Worm (Caenorhabditis elegans) whole organism, young adult: ENCODE results near the gene Y71H2AM.14.
A peak's percentile ranks its signal among the peaks of the same experiment; 100 is the strongest.

Experiments used
- B0336.3 ChIP-seq: fragments of 200-800 bp; sonication (Bioruptor generic); IDR thresholded peaks from 2 replicates; pipeline ENCODE4 v1.3.6; 2022; ENCODE audit warnings: missing genetic modification characterization, missing compliant biosample characterization
- F23B12.7 ChIP-seq: sonication (generic microtip); optimal IDR thresholded peaks from 2 replicates; lab custom pipeline; 2017; ENCODE audit warnings: missing genetic modification characterization, mild to moderate bottlenecking, missing compliant biosample characterization, antibody characterized with exemption, moderate library complexity; ENCODE audit not compliant: insufficient read depth
- F33H1.4 ChIP-seq: fragments of 200-800 bp; sonication (Bioruptor generic); IDR thresholded peaks from 2 replicates; pipeline ENCODE4 v1.3.6; 2022; ENCODE audit warnings: missing genetic modification reagents, missing genetic modification characterization, missing compliant biosample characterization
- F52B5.7 ChIP-seq: sonication (generic microtip); optimal IDR thresholded peaks from 2 replicates; lab custom pipeline; 2016; ENCODE audit warnings: mild to moderate bottlenecking, missing genetic modification characterization, missing compliant biosample characterization
- F57C9.4 ChIP-seq: sonication (generic microtip); optimal IDR thresholded peaks from 2 replicates; lab custom pipeline; 2017; ENCODE audit warnings: mild to moderate bottlenecking, missing genetic modification characterization, missing compliant biosample characterization
- K11D2.4 ChIP-seq: fragments of 200-800 bp; sonication (Bioruptor generic); IDR thresholded peaks from 2 replicates; pipeline ENCODE4 v1.3.6; 2022; ENCODE audit warnings: missing genetic modification reagents, missing genetic modification characterization, missing compliant biosample characterization
- K12H6.12 ChIP-seq: fragments of 200-800 bp; sonication (Bioruptor generic); optimal IDR thresholded peaks from 2 replicates; lab custom pipeline; 2018; ENCODE audit warnings: mild to moderate bottlenecking, missing genetic modification characterization, missing compliant biosample characterization
- T26A5.8 ChIP-seq: sonication (generic microtip); optimal IDR thresholded peaks from 2 replicates; lab custom pipeline; 2016; ENCODE audit warnings: missing genetic modification characterization, missing compliant biosample characterization
- Y53G8AR.9 ChIP-seq: fragments of 200-800 bp; sonication (Bioruptor generic); conservative IDR thresholded peaks from 2 replicates; pipeline ENCODE4 v1.3.6; 2022; ENCODE audit warnings: missing genetic modification reagents, missing genetic modification characterization, missing compliant biosample characterization
- ama-1 ChIP-seq, 3 experiments: fragments of 150-350 bp in 1 of 3; sonication (generic microtip) in 2 of 3; optimal IDR thresholded peaks; 2 replicates each; lab custom pipeline; 2014 to 2018; ENCODE audit warnings: missing biosample characterization in 2 of 3, missing genetic modification characterization in 2 of 3, missing genetic modification reagents in 2 of 3
- attf-5 ChIP-seq: fragments of 200-800 bp; sonication (Bioruptor generic); optimal IDR thresholded peaks from 2 replicates; lab custom pipeline; 2018; ENCODE audit warnings: mild to moderate bottlenecking, missing genetic modification characterization, missing compliant biosample characterization
- cebp-1 ChIP-seq, 2 experiments: fragments of 200-800 bp in 1 of 2; sonication (Bioruptor generic) in 1 of 2; sonication (generic microtip) in 1 of 2; IDR thresholded peaks in 1 of 2; optimal IDR thresholded peaks in 1 of 2; 2 replicates each; pipeline versions ENCODE4 v1.3.6 to Lab custom; 2017 to 2022; ENCODE audit warnings: missing compliant biosample characterization in 2 of 2, missing genetic modification characterization in 2 of 2, mild to moderate bottlenecking in 1 of 2, missing genetic modification reagents in 1 of 2, moderate library complexity in 1 of 2
- cebp-2 ChIP-seq: fragments of 200-800 bp; sonication (Bioruptor generic); IDR thresholded peaks from 2 replicates; pipeline ENCODE4 v1.3.6; 2022; ENCODE audit warnings: missing genetic modification characterization, missing compliant biosample characterization
- ceh-100 ChIP-seq: fragments of 200-800 bp; sonication (Bioruptor generic); IDR thresholded peaks from 2 replicates; pipeline ENCODE4 v1.3.6; 2022; ENCODE audit warnings: missing genetic modification reagents, missing genetic modification characterization, missing compliant biosample characterization
- ceh-40 ChIP-seq: fragments of 200-800 bp; sonication (Bioruptor generic); IDR thresholded peaks from 2 replicates; pipeline ENCODE4 v1.3.6; 2022; ENCODE audit warnings: missing genetic modification characterization, missing compliant biosample characterization
- egl-44 ChIP-seq: fragments of 200-800 bp; sonication (Bioruptor generic); IDR thresholded peaks from 2 replicates; pipeline ENCODE4 v1.3.6; 2022; ENCODE audit warnings: missing genetic modification reagents, missing genetic modification characterization, missing compliant biosample characterization
- egrh-3 ChIP-seq: fragments of 200-800 bp; sonication (Bioruptor generic); IDR thresholded peaks from 2 replicates; pipeline ENCODE4 v1.3.6; 2022; ENCODE audit warnings: missing genetic modification reagents, missing genetic modification characterization, missing compliant biosample characterization
- ekl-4 ChIP-seq: fragments of 200-800 bp; sonication (Bioruptor generic); IDR thresholded peaks from 2 replicates; pipeline ENCODE4 v1.3.6; 2022; ENCODE audit warnings: missing genetic modification reagents, missing genetic modification characterization, missing compliant biosample characterization
- him-1 ChIP-seq: sonication (generic microtip); optimal IDR thresholded peaks from 2 replicates; lab custom pipeline; 2016; ENCODE audit warnings: missing genotype, missing genetic modification reagents, missing genetic modification characterization, missing compliant biosample characterization
- hlh-12 ChIP-seq: sonication (generic microtip); optimal IDR thresholded peaks from 2 replicates; lab custom pipeline; 2016; ENCODE audit warnings: missing genetic modification characterization, missing compliant biosample characterization
- hmg-1.2 ChIP-seq: fragments of 200-800 bp; sonication (Bioruptor generic); IDR thresholded peaks from 2 replicates; pipeline ENCODE4 v1.3.6; 2022; ENCODE audit warnings: missing genetic modification reagents, missing genetic modification characterization, missing compliant biosample characterization
- let-607 ChIP-seq, 2 experiments: fragments of 200-800 bp in 1 of 2; sonication (Bioruptor generic) in 1 of 2; sonication (generic microtip) in 1 of 2; optimal IDR thresholded peaks; 2 replicates each; lab custom pipeline; 2016 to 2018; ENCODE audit warnings: mild to moderate bottlenecking in 2 of 2, missing compliant biosample characterization in 2 of 2, missing genetic modification characterization in 2 of 2, moderate library complexity in 2 of 2, missing genotype in 1 of 2
- lin-35 ChIP-seq, 3 experiments: fragments of 150-350 bp in 2 of 3; sonication (generic microtip) in 1 of 3; optimal IDR thresholded peaks; 2 replicates each; lab custom pipeline; 2014 to 2018; ENCODE audit warnings: missing biosample characterization in 3 of 3, missing genetic modification characterization in 3 of 3, missing genetic modification reagents in 3 of 3
- lin-54 ChIP-seq: fragments of 200-800 bp; sonication (Bioruptor generic); optimal IDR thresholded peaks from 2 replicates; lab custom pipeline; 2018; ENCODE audit warnings: mild to moderate bottlenecking, missing genetic modification characterization, missing compliant biosample characterization
- lsl-1 ChIP-seq: fragments of 200-800 bp; sonication (Bioruptor generic); optimal IDR thresholded peaks from 2 replicates; lab custom pipeline; 2018; ENCODE audit warnings: mild to moderate bottlenecking, missing genetic modification characterization, moderate library complexity, missing compliant biosample characterization
- madf-6 ChIP-seq: fragments of 200-800 bp; sonication (Bioruptor generic); IDR thresholded peaks from 2 replicates; pipeline ENCODE4 v1.3.6; 2022; ENCODE audit warnings: missing genetic modification reagents, missing genetic modification characterization, missing compliant biosample characterization
- mcd-1 ChIP-seq: fragments of 200-800 bp; sonication (Bioruptor generic); IDR thresholded peaks from 2 replicates; pipeline ENCODE4 v1.3.6; 2022; ENCODE audit warnings: missing genetic modification reagents, missing genetic modification characterization, missing compliant biosample characterization
- nhr-27 ChIP-seq: fragments of 200-800 bp; sonication (Bioruptor generic); optimal IDR thresholded peaks from 2 replicates; lab custom pipeline; 2018; ENCODE audit warnings: mild to moderate bottlenecking, missing genetic modification characterization, moderate library complexity, missing compliant biosample characterization
- nhr-90 ChIP-seq: sonication (generic microtip); optimal IDR thresholded peaks from 2 replicates; lab custom pipeline; 2016; ENCODE audit warnings: missing genotype, mild to moderate bottlenecking, missing genetic modification characterization, missing compliant biosample characterization
- snpc-1.1 ChIP-seq: sonication (generic microtip); optimal IDR thresholded peaks from 2 replicates; lab custom pipeline; 2017; ENCODE audit warnings: missing genetic modification characterization, mild to moderate bottlenecking, missing compliant biosample characterization, antibody characterized with exemption, moderate library complexity, missing genotype, missing genetic modification reagents; ENCODE audit not compliant: insufficient read depth
- snpc-3.4 ChIP-seq: sonication (generic microtip); optimal IDR thresholded peaks from 2 replicates; lab custom pipeline; 2017; ENCODE audit warnings: missing genetic modification characterization, mild to moderate bottlenecking, missing compliant biosample characterization, antibody characterized with exemption, moderate library complexity, missing genotype, missing genetic modification reagents
- somi-1 ChIP-seq: fragments of 200-800 bp; sonication (Bioruptor generic); optimal IDR thresholded peaks from 2 replicates; lab custom pipeline; 2018; ENCODE audit warnings: mild to moderate bottlenecking, missing genetic modification characterization, missing compliant biosample characterization
- unc-130 ChIP-seq: sonication (generic microtip); optimal IDR thresholded peaks from 2 replicates; lab custom pipeline; 2016; ENCODE audit warnings: missing genetic modification reagents, missing genetic modification characterization, missing compliant biosample characterization
- zfh-2 ChIP-seq: fragments of 200-800 bp; sonication (Bioruptor generic); conservative IDR thresholded peaks from 2 replicates; pipeline ENCODE4 v1.3.6; 2022; ENCODE audit warnings: missing genetic modification reagents, missing genetic modification characterization, missing compliant biosample characterization
- zim-3 ChIP-seq: sonication (generic microtip); optimal IDR thresholded peaks from 2 replicates; lab custom pipeline; 2017; ENCODE audit warnings: mild to moderate bottlenecking, missing genetic modification characterization, moderate library complexity, missing compliant biosample characterization
- ztf-18 ChIP-seq: sonication (generic microtip); optimal IDR thresholded peaks from 2 replicates; lab custom pipeline; 2016; ENCODE audit warnings: missing genotype, mild to moderate bottlenecking, missing genetic modification characterization, missing compliant biosample characterization
- ztf-6 ChIP-seq: fragments of 200-800 bp; sonication (Bioruptor generic); IDR thresholded peaks from 2 replicates; pipeline ENCODE4 v1.3.6; 2022; ENCODE audit warnings: missing genetic modification reagents, missing genetic modification characterization, missing compliant biosample characterization

The Y71H2AM.14 gene

ce11 chrIII:2780793-2781192, 34.3 kb upstream of the Y71H2AM.14 start, which contains the start of gene Y71H2AM.6:
TSS of gene Y71H2AM.6 (plus strand) at chrIII:2781056.
- TF ChIP-seq lin-35 (GFP tag; optimal IDR thresholded peaks at IDR 0.05; lab: Kevin White, UChicago) = peak in 1 of 3 experiments; percentile 3
- TF ChIP-seq hlh-12 = no peak
- TF ChIP-seq ama-1 (optimal IDR thresholded peaks at IDR 0.05; lab: Kevin White, UChicago) = no peak
- TF ChIP-seq ama-1 (GFP tag; optimal IDR thresholded peaks at IDR 0.05; lab: Kevin White, UChicago) = no peak
- TF ChIP-seq snpc-1.1 (tag; lab: Kevin White, UChicago) = peak; percentile 6
- TF ChIP-seq lsl-1 (GFP tag; lab: Kevin White, UChicago) = peak; percentile 84
- TF ChIP-seq attf-5 (GFP tag; lab: Kevin White, UChicago) = peak; percentile 31
- TF ChIP-seq mcd-1 = peak; percentile 38; the same call in 1 of the 2 replicates
- TF ChIP-seq lin-54 (GFP tag; lab: Kevin White, UChicago) = peak; percentile 65
- no peak for TF ChIP-seq somi-1
- TF ChIP-seq ztf-6 (GFP tag; lab: Robert Waterston, UW) = no peak
- TF ChIP-seq F33H1.4 (GFP tag; lab: Robert Waterston, UW) = peak; percentile 48
- peak; percentile 57; the same call in 1 of the 2 replicates for TF ChIP-seq madf-6 (GFP tag; lab: Robert Waterston, UW)

ce11 chrIII:2780283-2780682, 33.8 kb upstream of the Y71H2AM.14 start:
- no peak for TF ChIP-seq ekl-4 (GFP tag; lab: Robert Waterston, UW)
- 0 out of 2 replicates have a peak, but pooled peaks have one; percentile 12 for TF ChIP-seq hmg-1.2 (GFP tag; lab: Robert Waterston, UW)
- TF ChIP-seq, all 124 proteins: peak for 1

ce11 chrIII:2778655-2779054, 32.2 kb upstream of the Y71H2AM.14 start, which contains the start of gene laf-1:
TSS of gene laf-1 (minus strand) at chrIII:2779053.
- TF ChIP-seq mcd-1 (0 out of 2 replicates have a peak, but pooled peaks have one; percentile 24), nhr-90 (tag; lab: Kevin White, UChicago) (no peak), ama-1 (optimal IDR thresholded peaks at IDR 0.05; lab: Kevin White, UChicago) (no peak), ama-1 (GFP tag; optimal IDR thresholded peaks at IDR 0.05; lab: Kevin White, UChicago) (no peak), zfh-2 (GFP tag; lab: Robert Waterston, UW) (peak; percentile 73), egrh-3 (GFP tag; lab: Robert Waterston, UW) (peak; percentile 65; the same call in 1 of the 2 replicates)

ce11 chrIII:2770752-2771151, 24.3 kb upstream of the Y71H2AM.14 start:
- no peak for TF ChIP-seq T26A5.8 (tag; lab: Kevin White, UChicago)
- TF ChIP-seq zim-3 = no peak
- no peak for TF ChIP-seq nhr-27
- peak; percentile 55; the same call in 1 of the 2 replicates for TF ChIP-seq egrh-3 (GFP tag; lab: Robert Waterston, UW)
- no peak for TF ChIP-seq let-607 (tag; optimal IDR thresholded peaks at IDR 0.05; lab: Kevin White, UChicago)
- TF ChIP-seq ceh-40 (GFP tag; lab: Robert Waterston, UW) = no peak
- TF ChIP-seq zfh-2 (GFP tag; lab: Robert Waterston, UW) = peak; percentile 78
- no peak for TF ChIP-seq madf-6 (GFP tag; lab: Robert Waterston, UW)

ce11 chrIII:2769078-2769477, 22.6 kb upstream of the Y71H2AM.14 start:
- TF ChIP-seq mcd-1 (no peak), ztf-18 (tag; lab: Kevin White, UChicago) (no peak)
- TF ChIP-seq, all 124 proteins: peak for 0

- TF ChIP-seq snpc-3.4 (peak; percentile 69), unc-130 (GFP tag; lab: Kevin White, UChicago) (peak; percentile 68), F52B5.7 (peak; percentile 19), ztf-6 (GFP tag; lab: Robert Waterston, UW) (no peak), egl-44 (GFP tag; lab: Robert Waterston, UW) (no peak), K12H6.12 (tag; lab: Kevin White, UChicago) (peak; percentile 55), Y53G8AR.9 (GFP tag; lab: Robert Waterston, UW) (peak; percentile 69), cebp-1 (GFP tag; IDR thresholded peaks at IDR 0.05; lab: Robert Waterston, UW) (no peak), cebp-1 (tag; optimal IDR thresholded peaks at IDR 0.05; lab: Kevin White, UChicago) (peak; percentile 76), F57C9.4 (tag; lab: Kevin White, UChicago) (no peak), him-1 (tag; lab: Kevin White, UChicago) (peak; percentile 62), ceh-100 (peak; percentile 82), B0336.3 (GFP tag; lab: Robert Waterston, UW) (peak; percentile 73), cebp-2 (GFP tag; lab: Robert Waterston, UW) (no peak), F23B12.7 (peak; percentile 86), K11D2.4 (GFP tag; lab: Robert Waterston, UW) (peak; percentile 60; the same call in 1 of the 2 replicates)
Observed at ce11 chrIII:2768635-2769034, 22.2 kb upstream of the Y71H2AM.14 start, which contains the start of gene swsn-3. TSS of gene swsn-3 (minus strand) at chrIII:2768679.
